Worm (Caenorhabditis elegans) whole organism, L3 larva: ENCODE results near the gene H10D18.5.
A peak's percentile ranks its signal among the peaks of the same experiment; 100 is the strongest.

Experiments
- R02D3.7 ChIP-seq: fragments of 150-350 bp; optimal IDR thresholded peaks from 2 replicates; lab custom pipeline; 2014; ENCODE audit warnings: missing biosample characterization, missing genetic modification characterization
- aly-2 ChIP-seq: fragments of 150-350 bp; optimal IDR thresholded peaks from 2 replicates; lab custom pipeline; 2014; ENCODE audit warnings: missing biosample characterization, missing genetic modification characterization
- ama-1 ChIP-seq: fragments of 150-350 bp; optimal IDR thresholded peaks from 2 replicates; lab custom pipeline; 2018
- ceh-16 ChIP-seq: sonication (generic microtip); optimal IDR thresholded peaks from 2 replicates; lab custom pipeline; 2017; ENCODE audit warnings: missing biosample characterization, missing genetic modification characterization
- ceh-28 ChIP-seq: fragments of 150-350 bp; optimal IDR thresholded peaks from 2 replicates; lab custom pipeline; 2014; ENCODE audit warnings: missing biosample characterization, missing genetic modification reagents, missing genetic modification characterization
- ceh-82 ChIP-seq: fragments of 150-350 bp; optimal IDR thresholded peaks from 2 replicates; lab custom pipeline; 2014; ENCODE audit warnings: missing biosample characterization, missing genetic modification characterization
- ceh-9 ChIP-seq: sonication (generic microtip); optimal IDR thresholded peaks from 2 replicates; lab custom pipeline; 2018; ENCODE audit warnings: missing biosample characterization, missing genetic modification characterization
- daf-12 ChIP-seq: fragments of 150-350 bp; optimal IDR thresholded peaks from 2 replicates; lab custom pipeline; 2014; ENCODE audit warnings: missing biosample characterization, missing genetic modification reagents, missing genetic modification characterization
- egl-27 ChIP-seq: sonication (generic microtip); optimal IDR thresholded peaks from 4 replicates; lab custom pipeline; 2017; ENCODE audit warnings: missing biosample characterization, missing genetic modification reagents, missing genetic modification characterization
- elt-1 ChIP-seq: fragments of 150-350 bp; optimal IDR thresholded peaks from 2 replicates; lab custom pipeline; 2014; ENCODE audit warnings: missing biosample characterization, missing genetic modification characterization
- elt-2 ChIP-seq: sonication (generic microtip); optimal IDR thresholded peaks from 2 replicates; lab custom pipeline; 2016; ENCODE audit warnings: missing genetic modification reagents, mild to moderate bottlenecking, missing genetic modification characterization, missing compliant biosample characterization
- eor-1 ChIP-seq, 2 experiments: fragments of 150-350 bp; optimal IDR thresholded peaks; 2 replicates each; lab custom pipeline; 2014 to 2018; ENCODE audit warnings: missing biosample characterization in 2 of 2, missing genetic modification characterization in 2 of 2
- fkh-10 ChIP-seq: sonication (generic microtip); optimal IDR thresholded peaks from 2 replicates; lab custom pipeline; 2017; ENCODE audit warnings: missing biosample characterization, missing genetic modification reagents, missing genetic modification characterization
- fkh-2 ChIP-seq: fragments of 150-350 bp; optimal IDR thresholded peaks from 2 replicates; lab custom pipeline; 2014; ENCODE audit warnings: missing biosample characterization, missing genetic modification reagents, missing genetic modification characterization
- fos-1 ChIP-seq: fragments of 150-350 bp; optimal IDR thresholded peaks from 2 replicates; lab custom pipeline; 2014; ENCODE audit warnings: missing biosample characterization, missing genetic modification characterization
- jun-1 ChIP-seq: fragments of 150-350 bp; optimal IDR thresholded peaks from 2 replicates; lab custom pipeline; 2014; ENCODE audit warnings: missing biosample characterization, missing genetic modification reagents, missing genetic modification characterization
- lin-15B ChIP-seq: fragments of 150-350 bp; optimal IDR thresholded peaks from 2 replicates; lab custom pipeline; 2014; ENCODE audit warnings: missing biosample characterization, missing genetic modification characterization
- mdl-1 ChIP-seq: fragments of 150-350 bp; optimal IDR thresholded peaks from 2 replicates; lab custom pipeline; 2014; ENCODE audit warnings: missing biosample characterization, missing genetic modification characterization
- nhr-23 ChIP-seq: fragments of 150-350 bp; optimal IDR thresholded peaks from 2 replicates; lab custom pipeline; 2014; ENCODE audit warnings: missing biosample characterization, missing genetic modification reagents, missing genetic modification characterization
- nhr-237 ChIP-seq: fragments of 150-350 bp; optimal IDR thresholded peaks from 2 replicates; lab custom pipeline; 2014; ENCODE audit warnings: missing biosample characterization, missing genetic modification characterization
- nhr-43 ChIP-seq: sonication (generic microtip); optimal IDR thresholded peaks from 2 replicates; lab custom pipeline; 2016; ENCODE audit warnings: mild to moderate bottlenecking, missing genetic modification characterization, missing compliant biosample characterization; ENCODE audit not compliant: poor library complexity, severe bottlenecking
- nhr-67 ChIP-seq: fragments of 150-350 bp; optimal IDR thresholded peaks from 2 replicates; lab custom pipeline; 2014; ENCODE audit warnings: missing biosample characterization, missing genetic modification characterization
- nhr-76 ChIP-seq: fragments of 150-350 bp; sonication (generic microtip); optimal IDR thresholded peaks from 5 replicates; lab custom pipeline; 2014; ENCODE audit warnings: missing biosample characterization, missing genetic modification characterization
- nhr-77 ChIP-seq: fragments of 150-350 bp; optimal IDR thresholded peaks from 2 replicates; lab custom pipeline; 2014; ENCODE audit warnings: missing biosample characterization, missing genetic modification characterization
- pha-4 ChIP-seq: fragments of 150-350 bp; optimal IDR thresholded peaks from 2 replicates; lab custom pipeline; 2014; ENCODE audit warnings: missing biosample characterization, missing genetic modification reagents, missing genetic modification characterization
- pqm-1 ChIP-seq: fragments of 150-350 bp; optimal IDR thresholded peaks from 2 replicates; lab custom pipeline; 2017; ENCODE audit warnings: missing biosample characterization, missing genetic modification characterization, inconsistent platforms
- sea-2 ChIP-seq: fragments of 150-350 bp; sonication (generic microtip); optimal IDR thresholded peaks from 4 replicates; lab custom pipeline; 2014; ENCODE audit warnings: missing biosample characterization, missing genetic modification reagents, missing genetic modification characterization
- tbx-2 ChIP-seq: sonication (generic microtip); optimal IDR thresholded peaks from 2 replicates; lab custom pipeline; 2016; ENCODE audit warnings: mild to moderate bottlenecking, missing genetic modification characterization, missing compliant biosample characterization
- unc-62 ChIP-seq: fragments of 150-350 bp; sonication (generic microtip); optimal IDR thresholded peaks from 4 replicates; lab custom pipeline; 2014; ENCODE audit warnings: missing biosample characterization, missing genetic modification reagents, missing genetic modification characterization
- zag-1 ChIP-seq: fragments of 150-350 bp; optimal IDR thresholded peaks from 2 replicates; lab custom pipeline; 2014; ENCODE audit warnings: missing biosample characterization, missing genetic modification characterization
- ztf-11 ChIP-seq: fragments of 150-350 bp; optimal IDR thresholded peaks from 2 replicates; lab custom pipeline; 2014; ENCODE audit warnings: missing biosample characterization, missing genetic modification characterization

Gene H10D18.5

DNA sequence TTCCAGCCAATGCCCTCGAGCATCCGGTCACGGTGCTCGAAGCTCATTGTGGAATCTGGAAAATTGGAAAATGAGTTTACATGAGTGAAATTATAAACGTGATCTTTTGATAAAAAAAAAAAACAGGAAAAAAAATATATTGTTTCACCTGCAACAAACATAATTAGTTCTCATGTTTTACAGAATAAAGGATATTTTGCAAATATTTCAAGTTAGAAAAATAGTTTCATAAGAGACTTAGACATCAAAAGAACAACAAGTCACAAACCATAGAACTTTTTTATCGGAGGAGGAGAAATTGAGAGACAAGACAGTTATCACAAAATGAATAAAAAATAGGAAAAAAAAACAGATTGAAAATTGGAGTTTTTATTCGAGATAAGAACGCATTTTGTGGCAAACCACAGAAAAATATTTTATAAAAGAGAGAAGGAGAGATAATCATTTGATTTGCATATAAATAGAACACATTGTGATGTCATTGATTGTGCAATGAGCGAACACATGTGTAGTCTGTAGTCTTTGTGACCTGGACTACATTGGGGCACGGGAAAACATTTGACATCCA lies 47.3 kb downstream of the H10D18.5 start, which contains the start of gene R08F11.1:
Gene R08F11.1 (minus strand): TSS at position 51 of the 568 bp plus-strand sequence.
- TF ChIP-seq nhr-77 (tag; lab: Kevin White, UChicago) (no peak), egl-27 (tag; lab: Kevin White, UChicago) (no peak), ztf-11 (tag; lab: Kevin White, UChicago) (no peak), mdl-1 (tag; lab: Kevin White, UChicago) (no peak), pha-4 (tag; lab: Kevin White, UChicago) (peak; percentile 18), R02D3.7 (tag; lab: Kevin White, UChicago) (no peak), ceh-28 (tag; lab: Kevin White, UChicago) (no peak), nhr-67 (no peak), zag-1 (no peak), fos-1 (no peak), elt-2 (tag; lab: Kevin White, UChicago) (peak; percentile 92), lin-15B (tag; lab: Kevin White, UChicago) (no peak), tbx-2 (tag; lab: Kevin White, UChicago) (no peak), pqm-1 (tag; lab: Kevin White, UChicago) (peak; percentile 42), fkh-2 (no peak), daf-12 (tag; lab: Kevin White, UChicago) (no peak)
- TF ChIP-seq, all 47 proteins: peak for 3

DNA sequence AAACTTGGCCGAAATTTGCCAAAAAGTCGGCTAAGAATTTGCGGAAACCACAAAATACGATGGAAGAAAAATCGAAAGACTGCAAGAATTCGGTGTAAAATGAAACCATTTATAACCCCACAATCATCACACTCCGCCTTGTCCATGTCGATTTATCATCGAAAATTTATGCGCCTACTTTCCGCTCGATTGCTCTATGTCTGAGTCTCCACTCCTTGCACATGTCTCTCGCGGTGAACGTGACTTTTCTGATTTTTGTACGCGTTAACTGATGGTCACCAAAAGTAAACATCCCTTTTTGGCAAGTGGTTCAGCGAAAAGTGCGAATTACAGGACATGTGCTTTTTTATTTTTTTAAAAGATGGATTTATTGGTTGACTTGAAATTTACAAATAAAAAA lies 54.6 kb downstream of the H10D18.5 start:
- TF ChIP-seq jun-1, result no peak
- no peak for TF ChIP-seq ceh-28 (tag; lab: Kevin White, UChicago)
- no peak for TF ChIP-seq nhr-23 (tag; lab: Kevin White, UChicago)
- peak; percentile 71 for TF ChIP-seq pha-4 (tag; lab: Kevin White, UChicago)
- TF ChIP-seq nhr-76 (tag; lab: Kevin White, UChicago), result no peak
- TF ChIP-seq pqm-1 (tag; lab: Kevin White, UChicago), result peak; percentile 91
- TF ChIP-seq ceh-9 (tag; lab: Kevin White, UChicago), result no peak
- TF ChIP-seq elt-2 (tag; lab: Kevin White, UChicago), result peak; percentile 62

DNA sequence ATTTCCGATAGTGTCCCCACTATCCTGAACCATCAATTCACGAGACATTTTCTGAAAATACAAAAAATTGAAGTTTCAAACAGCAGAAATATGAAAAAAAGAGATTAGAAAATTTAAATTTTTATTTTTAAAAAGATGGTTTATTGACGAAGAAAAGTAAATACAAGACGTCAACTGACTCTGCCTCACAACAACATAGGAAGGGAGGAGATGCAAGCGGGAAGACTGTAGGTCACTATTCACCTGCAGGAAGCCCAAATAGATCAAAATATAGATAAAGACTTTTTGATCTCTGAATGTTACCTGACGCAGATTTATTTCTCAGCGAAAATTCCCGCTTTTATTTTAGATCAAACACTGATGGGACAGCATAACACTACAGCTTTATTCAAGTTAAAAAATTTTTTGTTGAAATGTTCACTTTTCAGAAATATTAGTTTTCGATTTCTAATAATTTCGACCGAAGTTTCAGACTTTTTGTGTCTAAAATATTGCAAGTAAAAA lies 55.4 kb downstream of the H10D18.5 start, which contains the start of gene cysl-3:
Gene cysl-3 (minus strand): TSS at position 51 of the 504 bp plus-strand sequence.
- no peak for TF ChIP-seq nhr-237 (tag; lab: Kevin White, UChicago)
- TF ChIP-seq, all 47 proteins: peak for 0

DNA sequence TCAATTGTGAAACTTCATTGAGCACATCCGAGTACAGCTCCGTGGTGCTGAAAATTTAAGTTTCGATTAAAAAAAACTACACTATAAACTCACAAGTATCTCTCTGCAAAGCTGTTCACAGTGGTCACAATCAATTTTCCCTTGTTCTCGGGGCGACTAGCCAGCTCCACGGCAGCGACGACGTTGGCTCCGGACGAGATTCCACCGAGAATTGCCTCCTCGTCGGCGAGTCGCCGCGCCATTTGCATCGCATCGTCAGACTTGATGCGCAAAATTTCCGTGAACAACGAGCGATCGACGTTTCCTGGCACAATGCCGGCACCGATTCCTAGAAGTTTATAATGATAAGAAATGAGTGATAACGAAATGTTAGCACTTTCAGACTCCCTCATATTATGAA lies 56.9 kb downstream of the H10D18.5 start:
- TF ChIP-seq elt-2 (tag; lab: Kevin White, UChicago) (peak; percentile 19), ama-1 (peak; percentile 78), ceh-82 (no peak), nhr-23 (tag; lab: Kevin White, UChicago) (no peak), aly-2 (tag; lab: Kevin White, UChicago) (no peak), pqm-1 (tag; lab: Kevin White, UChicago) (peak; percentile 14), sea-2 (GFP tag; lab: Kevin White, UChicago) (no peak), fkh-10 (no peak), ceh-16 (tag; lab: Kevin White, UChicago) (no peak), mdl-1 (tag; lab: Kevin White, UChicago) (no peak), zag-1 (no peak)

DNA sequence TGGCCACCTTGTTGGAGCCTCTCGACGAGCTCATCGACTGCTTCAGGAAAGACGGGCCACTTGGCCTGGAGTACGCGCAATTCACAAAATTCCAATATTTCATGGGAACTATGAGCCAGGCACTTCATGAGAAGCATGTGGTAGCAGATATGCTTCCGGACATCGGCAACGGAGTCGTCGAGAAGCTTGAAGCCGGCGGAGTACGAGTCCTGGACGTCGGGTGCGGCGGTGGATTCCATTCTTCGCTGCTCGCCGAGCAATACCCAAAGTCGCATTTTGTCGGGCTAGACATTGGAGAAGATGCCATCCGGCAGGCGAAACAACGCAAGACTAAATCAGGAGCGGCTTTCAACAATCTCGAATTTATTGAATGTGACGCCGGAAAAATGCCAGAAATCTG lies 57.9 kb downstream of the H10D18.5 start:
- TF ChIP-seq daf-12 (tag; lab: Kevin White, UChicago), result no peak
- TF ChIP-seq elt-2 (tag; lab: Kevin White, UChicago), result no peak
- TF ChIP-seq mdl-1 (tag; lab: Kevin White, UChicago), result no peak
- TF ChIP-seq ceh-16 (tag; lab: Kevin White, UChicago), result no peak
- no peak for TF ChIP-seq unc-62 (GFP tag; lab: Kevin White, UChicago)
- TF ChIP-seq nhr-67, result no peak
- no peak for TF ChIP-seq elt-1 (tag; lab: Kevin White, UChicago)
- TF ChIP-seq nhr-43 (tag; lab: Kevin White, UChicago), result no peak
- TF ChIP-seq lin-15B (tag; lab: Kevin White, UChicago), result no peak
- TF ChIP-seq nhr-23 (tag; lab: Kevin White, UChicago), result no peak
- no peak for TF ChIP-seq eor-1 (tag; optimal IDR thresholded peaks at IDR 0.05; lab: Kevin White, UChicago)
- no peak for TF ChIP-seq zag-1
